Worm (Caenorhabditis elegans) whole organism, midembryonic: ENCODE measurements around the gene F23H11.7.

Experiments used
- T22C8.4 ChIP-seq: fragments of 200-800 bp; sonication (Bioruptor generic); IDR thresholded peaks from 2 replicates; pipeline ENCODE4 v1.3.6; 2022; ENCODE audit warnings: missing genetic modification characterization, missing compliant biosample characterization
- cog-1 ChIP-seq: sonication (generic microtip); optimal IDR thresholded peaks from 2 replicates; lab custom pipeline; 2016; ENCODE audit warnings: missing genetic modification characterization, missing compliant biosample characterization
- flt-1 ChIP-seq: fragments of 200-800 bp; sonication (Bioruptor generic); IDR thresholded peaks from 2 replicates; pipeline ENCODE4 v1.3.6; 2022; ENCODE audit warnings: missing genetic modification characterization, missing compliant biosample characterization
- klf-2 ChIP-seq: fragments of 200-800 bp; sonication (Bioruptor generic); conservative IDR thresholded peaks from 2 replicates; pipeline ENCODE4 v1.3.6; 2022; ENCODE audit warnings: missing genetic modification reagents, missing genetic modification characterization, missing compliant biosample characterization
- med-1 ChIP-seq: sonication (generic microtip); optimal IDR thresholded peaks from 2 replicates; lab custom pipeline; 2017; ENCODE audit warnings: missing genetic modification characterization, mild to moderate bottlenecking, missing compliant biosample characterization, antibody characterized with exemption, missing genetic modification reagents; ENCODE audit not compliant: insufficient read depth
- ref-1 ChIP-seq: fragments of 200-800 bp; sonication (Bioruptor generic); conservative IDR thresholded peaks from 2 replicates; pipeline ENCODE4 v1.3.6; 2022; ENCODE audit warnings: missing genetic modification reagents, missing genetic modification characterization, missing compliant biosample characterization
- tab-1 ChIP-seq: fragments of 200-800 bp; sonication (Bioruptor generic); IDR thresholded peaks from 2 replicates; pipeline ENCODE4 v1.3.6; 2022; ENCODE audit warnings: missing genetic modification characterization, missing compliant biosample characterization
- ztf-23 ChIP-seq: fragments of 200-800 bp; sonication (Bioruptor generic); IDR thresholded peaks from 2 replicates; pipeline ENCODE4 v1.3.6; 2022; ENCODE audit warnings: missing genetic modification reagents, missing genetic modification characterization, missing compliant biosample characterization
- ztf-29 ChIP-seq: fragments of 200-800 bp; sonication (Bioruptor generic); IDR thresholded peaks from 2 replicates; pipeline ENCODE4 v1.3.6; 2022; ENCODE audit warnings: missing genetic modification reagents, missing genetic modification characterization, missing compliant biosample characterization

Gene F23H11.7

DNA sequence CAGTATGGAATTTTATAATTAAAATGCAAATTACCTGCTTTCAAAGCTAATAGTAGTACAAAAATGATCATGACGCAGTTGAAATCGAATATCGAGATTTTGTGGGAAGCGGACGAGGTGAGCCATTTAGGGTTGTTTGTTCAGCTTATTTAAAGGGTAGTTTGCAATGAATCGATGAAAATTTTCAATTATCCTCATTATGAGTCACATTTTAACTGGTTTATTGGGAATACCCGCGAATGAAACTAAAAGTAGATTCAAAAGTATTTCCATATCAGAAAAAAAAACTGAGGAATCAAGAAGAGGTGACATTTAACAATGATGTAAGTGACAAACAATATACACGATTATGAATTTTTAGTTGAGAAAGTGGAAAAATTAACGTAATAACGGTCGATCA lies at the start of gene F23H11.7:
TSS of gene F23H11.7 (minus strand) at position 101 of the 400 bp plus-strand sequence.
- no peak for TF ChIP-seq cog-1 (tag; lab: Kevin White, UChicago)
- TF ChIP-seq klf-2 (GFP tag; lab: Robert Waterston, UW) = no peak

- TF ChIP-seq flt-1 (no peak), cog-1 (tag; lab: Kevin White, UChicago) (no peak), klf-2 (GFP tag; lab: Robert Waterston, UW) (no peak), T22C8.4 (GFP tag; lab: Robert Waterston, UW) (no peak), med-1 (no peak), tab-1 (no peak), ztf-23 (GFP tag; lab: Robert Waterston, UW) (no peak), ref-1 (no peak), ztf-29 (no peak)
Observed at ce11 chrIII:966259-966658, 47.0 kb upstream of the F23H11.7 start.

ce11 chrIII:964637-965036 lies 45.4 kb upstream of the F23H11.7 start:
- TF ChIP-seq klf-2 (GFP tag; lab: Robert Waterston, UW) (no peak), ref-1 (no peak), med-1 (no peak), ztf-29 (no peak), cog-1 (tag; lab: Kevin White, UChicago) (no peak), T22C8.4 (GFP tag; lab: Robert Waterston, UW) (no peak), tab-1 (no peak), flt-1 (no peak), ztf-23 (GFP tag; lab: Robert Waterston, UW) (no peak)

ce11 chrIII:961948-962347 lies 42.7 kb upstream of the F23H11.7 start, which contains the start of gene fbxa-51:
fbxa-51 (plus strand) TSS chrIII:962269.
- TF ChIP-seq ref-1 = no peak
- no peak for TF ChIP-seq ztf-23 (GFP tag; lab: Robert Waterston, UW)
- no peak for TF ChIP-seq med-1
- TF ChIP-seq ztf-29 = no peak
- TF ChIP-seq cog-1 (tag; lab: Kevin White, UChicago) = no peak
- TF ChIP-seq flt-1 = no peak
- no peak for TF ChIP-seq T22C8.4 (GFP tag; lab: Robert Waterston, UW)
- no peak for TF ChIP-seq tab-1
- no peak for TF ChIP-seq klf-2 (GFP tag; lab: Robert Waterston, UW)

ce11 chrIII:955981-956380 lies 36.8 kb upstream of the F23H11.7 start, which contains the start of gene fbxa-54:
fbxa-54 (plus strand) TSS chrIII:956334.
- TF ChIP-seq tab-1 = no peak
- TF ChIP-seq med-1 = no peak
- TF ChIP-seq ztf-29 = no peak
- TF ChIP-seq ref-1 = no peak
- no peak for TF ChIP-seq cog-1 (tag; lab: Kevin White, UChicago)
- TF ChIP-seq T22C8.4 (GFP tag; lab: Robert Waterston, UW) = no peak
- TF ChIP-seq flt-1 = no peak
- no peak for TF ChIP-seq ztf-23 (GFP tag; lab: Robert Waterston, UW)

ce11 chrIII:954553-954952 lies 35.3 kb upstream of the F23H11.7 start, which contains the start of the genes T12B5.15 and T12B5.14:
T12B5.15 (minus strand) TSS chrIII:954653.
T12B5.14 (plus strand) TSS chrIII:954873.
- no peak for TF ChIP-seq cog-1 (tag; lab: Kevin White, UChicago)
- no peak for TF ChIP-seq med-1
- TF ChIP-seq T22C8.4 (GFP tag; lab: Robert Waterston, UW) = no peak
- no peak for TF ChIP-seq ztf-23 (GFP tag; lab: Robert Waterston, UW)
- no peak for TF ChIP-seq ztf-29
- TF ChIP-seq tab-1 = no peak
- no peak for TF ChIP-seq flt-1
- no peak for TF ChIP-seq klf-2 (GFP tag; lab: Robert Waterston, UW)
- TF ChIP-seq ref-1 = no peak

ce11 chrIII:952184-952583 lies 33.0 kb upstream of the F23H11.7 start, which contains the start of gene fbxa-10:
fbxa-10 (plus strand) TSS chrIII:952390.
- TF ChIP-seq flt-1 (no peak), med-1 (no peak), ztf-23 (GFP tag; lab: Robert Waterston, UW) (no peak), ztf-29 (no peak), klf-2 (GFP tag; lab: Robert Waterston, UW) (no peak), T22C8.4 (GFP tag; lab: Robert Waterston, UW) (no peak), cog-1 (tag; lab: Kevin White, UChicago) (no peak), tab-1 (no peak), ref-1 (no peak)

DNA sequence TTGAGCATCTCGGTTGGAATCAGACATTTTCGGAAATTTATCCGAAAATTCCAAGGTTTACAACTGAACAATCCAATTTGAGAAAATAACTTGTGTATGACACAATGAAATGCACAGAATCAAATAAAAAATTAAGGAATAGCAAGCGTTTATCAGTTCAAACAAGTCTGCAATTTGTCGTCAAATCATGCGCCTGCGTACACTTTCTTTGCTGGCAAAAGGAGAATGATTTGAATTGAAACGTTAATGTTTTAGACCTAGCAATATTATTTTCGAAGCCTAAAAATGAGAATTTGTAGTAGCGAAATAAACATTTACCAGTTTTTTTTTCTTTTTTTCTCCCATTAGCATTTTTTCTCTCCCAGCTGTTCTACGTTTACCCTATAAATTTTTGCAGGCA lies 31.2 kb upstream of the F23H11.7 start, which contains the start of the genes fbxa-67 and fbxa-11:
TSS of gene fbxa-67 (minus strand) at position 199 of the 400 bp plus-strand sequence.
TSS of gene fbxa-11 (plus strand) at position 398 of the 400 bp plus-strand sequence.
- TF ChIP-seq T22C8.4 (GFP tag; lab: Robert Waterston, UW) (no peak), ztf-23 (GFP tag; lab: Robert Waterston, UW) (no peak), tab-1 (no peak), med-1 (no peak), ref-1 (no peak), flt-1 (no peak), ztf-29 (no peak), klf-2 (GFP tag; lab: Robert Waterston, UW) (no peak), cog-1 (tag; lab: Kevin White, UChicago) (no peak)

- TF ChIP-seq ref-1 = no peak
- no peak for TF ChIP-seq flt-1
- no peak for TF ChIP-seq med-1
- no peak for TF ChIP-seq tab-1
- no peak for TF ChIP-seq cog-1 (tag; lab: Kevin White, UChicago)
- TF ChIP-seq ztf-23 (GFP tag; lab: Robert Waterston, UW) = no peak
- no peak for TF ChIP-seq klf-2 (GFP tag; lab: Robert Waterston, UW)
- TF ChIP-seq T22C8.4 (GFP tag; lab: Robert Waterston, UW) = no peak
- no peak for TF ChIP-seq ztf-29
Observed at ce11 chrIII:946250-946725, 27.1 kb upstream of the F23H11.7 start, which contains the start of gene fbxa-60. fbxa-60 (minus strand) TSS chrIII:946300.

ce11 chrIII:943426-943927 lies 24.3 kb upstream of the F23H11.7 start, which contains the start of gene fbxa-59:
fbxa-59 (minus strand) TSS chrIII:943476.
- no peak for TF ChIP-seq tab-1
- no peak for TF ChIP-seq ztf-23 (GFP tag; lab: Robert Waterston, UW)
- TF ChIP-seq ztf-29 = no peak
- TF ChIP-seq med-1 = no peak
- TF ChIP-seq klf-2 (GFP tag; lab: Robert Waterston, UW) = no peak
- TF ChIP-seq cog-1 (tag; lab: Kevin White, UChicago) = no peak
- TF ChIP-seq flt-1 = no peak
- no peak for TF ChIP-seq ref-1
- TF ChIP-seq T22C8.4 (GFP tag; lab: Robert Waterston, UW) = no peak
